Fruit fly (Drosophila melanogaster): Measurements from ENCODE around the gene CG17350.
A peak's percentile ranks its signal among the peaks of the same experiment; 100 is the strongest.

DNA sequence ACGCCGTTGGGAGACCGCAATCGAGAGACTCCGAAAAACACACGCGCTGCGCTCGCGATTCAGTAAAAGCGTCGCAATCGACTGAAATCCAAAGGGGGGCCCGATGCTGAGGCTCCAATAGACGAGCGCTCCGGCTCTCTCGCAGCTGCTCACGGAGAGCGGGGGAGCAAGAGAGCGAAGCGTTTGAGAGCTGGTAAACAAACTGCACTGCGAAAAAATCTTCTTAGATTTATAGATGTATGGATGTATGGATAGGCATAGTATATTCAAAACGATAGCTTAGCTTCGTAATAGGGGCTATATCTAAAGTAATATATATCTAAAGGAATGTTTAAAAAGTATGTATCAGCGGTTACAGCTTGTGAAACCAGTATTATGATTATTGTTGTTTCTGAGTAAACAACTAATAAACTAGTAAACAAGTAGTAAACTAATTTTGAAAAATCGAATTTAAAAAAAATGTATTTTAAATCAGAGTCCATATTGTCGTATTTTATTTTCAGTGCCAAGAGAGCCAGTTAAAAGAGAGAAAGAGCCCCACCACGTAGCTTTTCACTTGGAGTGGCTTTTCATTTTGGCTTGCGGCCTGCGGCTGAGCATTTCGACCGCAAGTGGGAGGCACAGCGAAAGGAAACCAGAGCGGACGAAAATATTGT, 42.9 kb downstream of the CG17350 start, which contains the start of the genes Alp12 and CG13085:
- TF ChIP-seq lola (GFP tag; optimal IDR thresholded peaks at IDR 0.05) (no peak), jim (GFP tag; optimal IDR thresholded peaks at IDR 0.05) (no peak), Mio (GFP tag; optimal IDR thresholded peaks at IDR 0.05) (peak; percentile 33), tai (GFP tag; optimal IDR thresholded peaks at IDR 0.05) (no peak), usp (GFP tag; optimal IDR thresholded peaks at IDR 0.05) (no peak), N (GFP tag; optimal IDR thresholded peaks at IDR 0.05) (no peak), HLH106 (tag; optimal IDR thresholded peaks at IDR 0.05) (peak; percentile 93), sage (GFP tag; optimal IDR thresholded peaks at IDR 0.05) (peak; percentile 80), dmrt93B (GFP tag; optimal IDR thresholded peaks at IDR 0.05) (peak; percentile 90)

Measured in whole organism, wandering third instar larva.